Worm (Caenorhabditis elegans) whole organism, L2 larva: ENCODE measurements around the gene F33G12.6.

Experiments
- R02D3.7 ChIP-seq: fragments of 150-350 bp; optimal IDR thresholded peaks from 2 replicates; lab custom pipeline; 2014; ENCODE audit warnings: missing biosample characterization, missing genetic modification characterization
- ama-1 ChIP-seq: fragments of 150-350 bp; optimal IDR thresholded peaks from 2 replicates; lab custom pipeline; 2018; ENCODE audit warnings: inconsistent platforms
- blmp-1 ChIP-seq: sonication (generic microtip); optimal IDR thresholded peaks from 2 replicates; lab custom pipeline; 2017; ENCODE audit warnings: missing genetic modification characterization, mild to moderate bottlenecking, missing compliant biosample characterization, antibody characterized with exemption, moderate library complexity; ENCODE audit not compliant: insufficient read depth
- egl-27 ChIP-seq: sonication (generic microtip); optimal IDR thresholded peaks from 3 replicates; lab custom pipeline; 2017; ENCODE audit warnings: missing biosample characterization, missing genetic modification reagents, missing genetic modification characterization
- skn-1 ChIP-seq: sonication (generic microtip); optimal IDR thresholded peaks from 2 replicates; lab custom pipeline; 2017; ENCODE audit warnings: missing biosample characterization, missing genetic modification characterization
- unc-62 ChIP-seq: fragments of 150-350 bp; optimal IDR thresholded peaks from 2 replicates; lab custom pipeline; 2014; ENCODE audit warnings: missing biosample characterization, missing genetic modification reagents, missing genetic modification characterization
- zag-1 ChIP-seq: fragments of 150-350 bp; optimal IDR thresholded peaks from 2 replicates; lab custom pipeline; 2014; ENCODE audit warnings: missing biosample characterization, missing genetic modification characterization

ce11 chrII:5050776-5051175 lies 1.1 kb downstream of the F33G12.6 start:
- no peak for TF ChIP-seq blmp-1
- TF ChIP-seq skn-1 (tag; lab: Kevin White, UChicago) = no peak
- TF ChIP-seq zag-1 (tag; lab: Kevin White, UChicago) = no peak
- no peak for TF ChIP-seq unc-62
- TF ChIP-seq ama-1 (lab: Kevin White, UChicago) = no peak
- TF ChIP-seq R02D3.7 (tag; lab: Kevin White, UChicago) = no peak
- TF ChIP-seq egl-27 (tag; lab: Kevin White, UChicago) = no peak
